Fruit fly (Drosophila melanogaster) whole organism: ENCODE results near the gene CecB.

Experiments used
- Dll ChIP-seq: fragments of >200 bp; optimal IDR thresholded peaks from 2 replicates; lab custom pipeline; 2017
- usp ChIP-seq: fragments of >200 bp; optimal IDR thresholded peaks from 2 replicates; lab custom pipeline; 2017; ENCODE audit warnings: missing biosample characterization, missing genetic modification characterization, mixed read lengths

DNA sequence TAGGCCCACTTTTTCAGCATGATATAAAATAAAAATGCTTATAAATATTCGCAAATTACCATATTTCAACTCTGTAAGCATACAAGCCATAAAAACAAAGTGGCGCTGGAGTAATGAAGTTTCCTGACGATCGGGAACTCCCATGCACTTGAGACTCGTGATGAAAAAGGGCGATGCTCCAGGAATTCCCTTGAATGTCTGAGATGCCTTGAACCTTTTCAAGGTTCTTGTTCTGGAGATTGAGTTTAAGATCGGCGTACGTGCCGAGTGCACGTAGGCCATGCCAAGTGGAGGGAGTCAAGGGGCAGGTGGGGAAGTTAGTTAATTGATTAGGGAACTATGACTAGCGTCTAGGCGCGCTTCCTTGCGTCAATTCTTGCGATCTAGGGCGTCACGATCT lies 29.7 kb downstream of the CecB start:
- no peak for TF ChIP-seq usp (GFP tag; lab: Kevin White, UChicago)
- no peak for TF ChIP-seq Dll (lab: Kevin White, UChicago)
